Fruit fly (Drosophila melanogaster) whole organism, adult: ENCODE data around the gene fit.

Experiments
- CG11617 ChIP-seq: fragments of 200-800 bp; sonication (Bioruptor generic); optimal IDR thresholded peaks from 2 replicates; lab custom pipeline; 2017; ENCODE audit warnings: mild to moderate bottlenecking, missing biosample characterization, missing genetic modification reagents, missing genetic modification characterization
- CG12768 ChIP-seq: fragments of 200-800 bp; sonication (Bioruptor generic); optimal IDR thresholded peaks from 2 replicates; lab custom pipeline; 2017; ENCODE audit warnings: missing biosample characterization, missing genetic modification characterization, mild to moderate bottlenecking, moderate library complexity, missing genetic modification reagents
- CG1620 ChIP-seq: fragments of 200-800 bp; sonication (Bioruptor generic); optimal IDR thresholded peaks from 2 replicates; lab custom pipeline; 2016; ENCODE audit warnings: missing biosample characterization, missing genetic modification characterization
- CG5204 ChIP-seq: fragments of 200-800 bp; sonication (Bioruptor generic); optimal IDR thresholded peaks from 2 replicates; lab custom pipeline; 2016; ENCODE audit warnings: missing biosample characterization, missing genetic modification characterization
- Crg-1 ChIP-seq: fragments of 200-800 bp; sonication (Bioruptor generic); optimal IDR thresholded peaks from 2 replicates; lab custom pipeline; 2016; ENCODE audit warnings: missing biosample characterization, missing genetic modification characterization
- Mnt ChIP-seq: fragments of 200-800 bp; sonication (Bioruptor generic); optimal IDR thresholded peaks from 2 replicates; lab custom pipeline; 2016; ENCODE audit warnings: missing biosample characterization, mild to moderate bottlenecking, missing genetic modification characterization
- bab1 ChIP-seq: fragments of 200-800 bp; sonication (Bioruptor generic); optimal IDR thresholded peaks from 3 replicates; lab custom pipeline; 2019; ENCODE audit warnings: missing biosample characterization, mild to moderate bottlenecking, missing genetic modification characterization, moderate library complexity
- cic ChIP-seq: fragments of 200-800 bp; sonication (Bioruptor generic); optimal IDR thresholded peaks from 2 replicates; lab custom pipeline; 2017; ENCODE audit warnings: missing biosample characterization, mild to moderate bottlenecking, missing genetic modification characterization, moderate library complexity
- cnc ChIP-seq, 2 experiments: fragments of >200 bp; optimal IDR thresholded peaks; 2 replicates each; lab custom pipeline; 2017
- kay ChIP-seq: fragments of 200-800 bp; sonication (Bioruptor generic); peaks from one replicate; lab custom pipeline; 2016; ENCODE audit warnings: missing biosample characterization, missing genetic modification characterization, borderline replicate concordance
- ovo ChIP-seq: fragments of 200-800 bp; sonication (Bioruptor generic); optimal IDR thresholded peaks from 2 replicates; lab custom pipeline; 2016; ENCODE audit warnings: missing biosample characterization, missing genetic modification characterization
- toe ChIP-seq: fragments of 200-800 bp; sonication (Bioruptor generic); optimal IDR thresholded peaks from 2 replicates; lab custom pipeline; 2016; ENCODE audit warnings: missing biosample characterization, missing genetic modification characterization

- TF ChIP-seq cic (GFP tag; lab: Kevin White, UChicago) (no peak), Crg-1 (GFP tag; lab: Kevin White, UChicago) (no peak), CG11617 (GFP tag; lab: Kevin White, UChicago) (no peak), kay (GFP tag; lab: Kevin White, UChicago) (no peak), CG5204 (GFP tag; lab: Kevin White, UChicago) (no peak), ovo (GFP tag; lab: Kevin White, UChicago) (no peak), toe (GFP tag; lab: Kevin White, UChicago) (no peak), cnc (optimal IDR thresholded peaks at IDR 0.05; lab: Kevin White, UChicago) (no peak), CG1620 (no peak), CG12768 (GFP tag; lab: Kevin White, UChicago) (no peak), bab1 (GFP tag; lab: Kevin White, UChicago) (no peak), Mnt (GFP tag; lab: Kevin White, UChicago) (no peak)
Observed at dm6 chr3R:21838505-21838956, 45.7 kb downstream of the fit start.
